Fruit fly (Drosophila melanogaster) whole organism, embryonic: ENCODE results near the gene bbg.

ENCODE experiments used
- Ada2b ChIP-seq: fragments of 200-800 bp; sonication (Bioruptor generic); IDR thresholded peaks from 2 replicates; pipeline ENCODE4 v1.3.6; 2022; ENCODE audit warnings: missing biosample characterization, missing genetic modification characterization
- CG11085 ChIP-seq: fragments of 200-800 bp; sonication (Bioruptor generic); IDR thresholded peaks from 2 replicates; pipeline ENCODE4 v1.3.6; 2022; ENCODE audit warnings: missing biosample characterization, missing genetic modification characterization
- CG11504 ChIP-seq: fragments of 200-800 bp; sonication (Bioruptor generic); optimal IDR thresholded peaks from 3 replicates; lab custom pipeline; 2019; ENCODE audit warnings: missing biosample characterization, mild to moderate bottlenecking, missing genetic modification characterization, moderate library complexity
- CG11723 ChIP-seq: fragments of 200-800 bp; sonication (Bioruptor generic); optimal IDR thresholded peaks from 2 replicates; lab custom pipeline; 2017; ENCODE audit warnings: missing biosample characterization, mild to moderate bottlenecking, missing genetic modification characterization
- CG12071 ChIP-seq: fragments of 200-800 bp; sonication (Bioruptor generic); optimal IDR thresholded peaks from 3 replicates; lab custom pipeline; 2018; ENCODE audit warnings: missing biosample characterization, mild to moderate bottlenecking, missing genetic modification characterization
- CG13296 ChIP-seq: fragments of 200-800 bp; sonication (Bioruptor generic); optimal IDR thresholded peaks from 3 replicates; lab custom pipeline; 2018; ENCODE audit warnings: missing biosample characterization, mild to moderate bottlenecking, missing genetic modification characterization
- CG15479 ChIP-seq: fragments of 200-800 bp; sonication (Bioruptor generic); optimal IDR thresholded peaks from 3 replicates; lab custom pipeline; 2019; ENCODE audit warnings: missing biosample characterization, mild to moderate bottlenecking, missing genetic modification characterization, moderate library complexity
- CG15514 ChIP-seq: fragments of 200-800 bp; sonication (Bioruptor generic); optimal IDR thresholded peaks from 3 replicates; lab custom pipeline; 2017; ENCODE audit warnings: missing biosample characterization, missing genetic modification characterization, mild to moderate bottlenecking, moderate library complexity, missing genetic modification reagents
- CG16815 ChIP-seq: fragments of 200-800 bp; sonication (Bioruptor generic); optimal IDR thresholded peaks from 3 replicates; lab custom pipeline; 2017; ENCODE audit warnings: missing biosample characterization, mild to moderate bottlenecking, missing genetic modification characterization
- CG17829 ChIP-seq: fragments of 200-800 bp; optimal IDR thresholded peaks from 2 replicates; lab custom pipeline; 2019; ENCODE audit warnings: missing biosample characterization, mild to moderate bottlenecking, missing genetic modification characterization, moderate library complexity
- CG18619 ChIP-seq: fragments of 200-800 bp; sonication (Bioruptor generic); optimal IDR thresholded peaks from 3 replicates; lab custom pipeline; 2017; ENCODE audit warnings: missing biosample characterization, mild to moderate bottlenecking, missing genetic modification characterization
- CG3065 ChIP-seq: fragments of 200-800 bp; sonication (Bioruptor generic); optimal IDR thresholded peaks from 2 replicates; lab custom pipeline; 2016; ENCODE audit warnings: missing biosample characterization, missing genetic modification characterization
- CG3281 ChIP-seq: fragments of 200-800 bp; sonication (Bioruptor generic); optimal IDR thresholded peaks from 3 replicates; lab custom pipeline; 2017; ENCODE audit warnings: missing biosample characterization, mild to moderate bottlenecking, missing genetic modification characterization
- CG33557 ChIP-seq: fragments of 200-800 bp; sonication (Bioruptor generic); optimal IDR thresholded peaks from 2 replicates; lab custom pipeline; 2019; ENCODE audit warnings: missing biosample characterization, mild to moderate bottlenecking, missing genetic modification characterization, moderate library complexity
- CG4424 ChIP-seq: fragments of 200-800 bp; sonication (Bioruptor generic); optimal IDR thresholded peaks from 3 replicates; lab custom pipeline; 2016; ENCODE audit warnings: missing biosample characterization, missing genetic modification characterization
- CG6654 ChIP-seq: fragments of 200-800 bp; sonication (Bioruptor generic); optimal IDR thresholded peaks from 2 replicates; lab custom pipeline; 2017; ENCODE audit warnings: missing biosample characterization, mild to moderate bottlenecking, missing genetic modification characterization
- CG6854 ChIP-seq: fragments of 200-800 bp; sonication (Bioruptor generic); optimal IDR thresholded peaks from 3 replicates; lab custom pipeline; 2017; ENCODE audit warnings: missing biosample characterization, mild to moderate bottlenecking, missing genetic modification characterization
- CG7357 ChIP-seq: fragments of 200-800 bp; sonication (Bioruptor generic); IDR thresholded peaks from 3 replicates; pipeline ENCODE4 v1.3.6; 2022; ENCODE audit warnings: missing biosample characterization, missing genetic modification characterization
- CG7745 ChIP-seq: fragments of 200-800 bp; sonication (Bioruptor generic); optimal IDR thresholded peaks from 2 replicates; lab custom pipeline; 2018; ENCODE audit warnings: missing biosample characterization, mild to moderate bottlenecking, missing genetic modification characterization, moderate library complexity
- CG9727 ChIP-seq: fragments of 200-800 bp; sonication (Bioruptor generic); optimal IDR thresholded peaks from 3 replicates; lab custom pipeline; 2017; ENCODE audit warnings: missing biosample characterization, mild to moderate bottlenecking, missing genetic modification characterization
- Dip3 ChIP-seq: fragments of 200-800 bp; sonication (Bioruptor generic); optimal IDR thresholded peaks from 3 replicates; lab custom pipeline; 2016; ENCODE audit warnings: missing biosample characterization, missing genetic modification characterization
- Dp ChIP-seq: fragments of 200-800 bp; sonication (Bioruptor generic); optimal IDR thresholded peaks from 2 replicates; lab custom pipeline; 2018; ENCODE audit warnings: missing biosample characterization, mild to moderate bottlenecking, missing genetic modification characterization, moderate library complexity
- Drgx ChIP-seq: fragments of 200-800 bp; sonication (Bioruptor generic); IDR thresholded peaks from 2 replicates; pipeline ENCODE4 v1.3.6; 2022; ENCODE audit warnings: missing biosample characterization, missing genetic modification characterization
- ERR ChIP-seq: fragments of 200-800 bp; sonication (Bioruptor generic); optimal IDR thresholded peaks from 2 replicates; lab custom pipeline; 2016; ENCODE audit warnings: missing biosample characterization, missing genetic modification characterization
- NC2β ChIP-seq: fragments of 200-800 bp; sonication (Bioruptor generic); optimal IDR thresholded peaks from 2 replicates; lab custom pipeline; 2016; ENCODE audit warnings: missing biosample characterization, missing genetic modification characterization
- Poxn ChIP-seq: fragments of 200-800 bp; sonication (Bioruptor generic); IDR thresholded peaks from 2 replicates; pipeline ENCODE4 v1.3.6; 2022; ENCODE audit warnings: missing biosample characterization, missing genetic modification characterization
- Sry-β ChIP-seq: fragments of 200-800 bp; sonication (Bioruptor generic); optimal IDR thresholded peaks from 2 replicates; lab custom pipeline; 2018; ENCODE audit warnings: missing biosample characterization, mild to moderate bottlenecking, missing genetic modification characterization, moderate library complexity
- Ssrp ChIP-seq: fragments of 200-800 bp; sonication (Bioruptor generic); optimal IDR thresholded peaks from 2 replicates; lab custom pipeline; 2018; ENCODE audit warnings: missing biosample characterization, mild to moderate bottlenecking, missing genetic modification characterization, moderate library complexity
- btn ChIP-seq: fragments of 200-800 bp; sonication (Bioruptor generic); optimal IDR thresholded peaks from 2 replicates; lab custom pipeline; 2016; ENCODE audit warnings: missing biosample characterization, missing genetic modification characterization
- crol ChIP-seq: fragments of 200-800 bp; sonication (Bioruptor generic); IDR thresholded peaks from 2 replicates; pipeline ENCODE4 v1.3.6; 2022; ENCODE audit warnings: missing biosample characterization, missing genetic modification characterization
- dan ChIP-seq: fragments of 200-800 bp; sonication (Bioruptor generic); IDR thresholded peaks from 2 replicates; pipeline ENCODE4 v1.3.6; 2022; ENCODE audit warnings: missing biosample characterization, missing genetic modification characterization
- dimm ChIP-seq: fragments of 200-800 bp; sonication (Bioruptor generic); IDR thresholded peaks from 2 replicates; pipeline ENCODE4 v1.3.6; 2022; ENCODE audit warnings: missing biosample characterization, missing genetic modification characterization
- ftz-f1 ChIP-seq: fragments of 200-800 bp; sonication (Bioruptor generic); optimal IDR thresholded peaks from 2 replicates; lab custom pipeline; 2016; ENCODE audit warnings: missing biosample characterization, missing genetic modification characterization
- gce ChIP-seq: fragments of 200-800 bp; sonication (Bioruptor generic); IDR thresholded peaks from 3 replicates; pipeline ENCODE4 v1.3.6; 2022; ENCODE audit warnings: missing biosample characterization, missing genetic modification characterization
- grn ChIP-seq: fragments of 200-800 bp; sonication (Bioruptor generic); optimal IDR thresholded peaks from 3 replicates; lab custom pipeline; 2017; ENCODE audit warnings: missing biosample characterization, missing genetic modification characterization
- ham ChIP-seq: fragments of 200-800 bp; sonication (Bioruptor generic); IDR thresholded peaks from 2 replicates; pipeline ENCODE4 v1.3.6; 2022; ENCODE audit warnings: missing biosample characterization, missing genetic modification characterization
- ken ChIP-seq: fragments of 200-800 bp; sonication (Bioruptor generic); IDR thresholded peaks from 3 replicates; pipeline ENCODE4 v1.3.6; 2022; ENCODE audit warnings: missing biosample characterization, missing genetic modification characterization
- lola ChIP-seq, 3 experiments: fragments of >200 bp in 2 of 3; fragments of 200-800 bp in 1 of 3; sonication (Bioruptor generic) in 1 of 3; optimal IDR thresholded peaks; 2 replicates each; lab custom pipeline; 2017 to 2019; ENCODE audit warnings: missing biosample characterization in 3 of 3, missing genetic modification characterization in 3 of 3, mild to moderate bottlenecking in 1 of 3, moderate library complexity in 1 of 3
- maf-S ChIP-seq: fragments of 200-800 bp; sonication (Bioruptor generic); optimal IDR thresholded peaks from 2 replicates; lab custom pipeline; 2016; ENCODE audit warnings: missing biosample characterization, missing genetic modification characterization
- nerfin-1 ChIP-seq: fragments of 200-800 bp; sonication (Bioruptor generic); optimal IDR thresholded peaks from 3 replicates; lab custom pipeline; 2019; ENCODE audit warnings: missing biosample characterization, mild to moderate bottlenecking, missing genetic modification characterization, moderate library complexity
- pho ChIP-seq: fragments of 200-800 bp; sonication (Bioruptor generic); optimal IDR thresholded peaks from 2 replicates; lab custom pipeline; 2016; ENCODE audit warnings: missing biosample characterization, missing genetic modification characterization
- sens ChIP-seq: fragments of 200-800 bp; sonication (Bioruptor generic); peaks from one replicate; lab custom pipeline; 2016; ENCODE audit warnings: missing biosample characterization, missing genetic modification characterization
- slp2 ChIP-seq: fragments of 200-800 bp; sonication (Bioruptor generic); optimal IDR thresholded peaks from 2 replicates; lab custom pipeline; 2016; ENCODE audit warnings: missing biosample characterization, missing genetic modification characterization
- ssp ChIP-seq: fragments of 200-800 bp; sonication (Bioruptor generic); IDR thresholded peaks from 2 replicates; pipeline ENCODE4 v1.3.6; 2022; ENCODE audit warnings: missing biosample characterization, missing genetic modification characterization
- stwl ChIP-seq: fragments of 200-800 bp; sonication (Bioruptor generic); optimal IDR thresholded peaks from 3 replicates; lab custom pipeline; 2018; ENCODE audit warnings: missing biosample characterization, mild to moderate bottlenecking, missing genetic modification characterization, moderate library complexity
- sug ChIP-seq: fragments of 200-800 bp; optimal IDR thresholded peaks from 2 replicates; lab custom pipeline; 2019; ENCODE audit warnings: missing biosample characterization, mild to moderate bottlenecking, missing genetic modification characterization, moderate library complexity
- tin ChIP-seq: fragments of 200-800 bp; sonication (Bioruptor generic); optimal IDR thresholded peaks from 3 replicates; lab custom pipeline; 2016; ENCODE audit warnings: missing biosample characterization, missing genetic modification characterization
- tll ChIP-seq, 2 experiments: fragments of 200-800 bp in 1 of 2; fragments of >200 bp in 1 of 2; sonication (Bioruptor generic) in 1 of 2; optimal IDR thresholded peaks; 2 replicates each; lab custom pipeline; 2017 to 2019; ENCODE audit warnings: missing biosample characterization in 2 of 2, missing genetic modification characterization in 2 of 2, mild to moderate bottlenecking in 1 of 2, moderate library complexity in 1 of 2
- tna ChIP-seq: fragments of 200-800 bp; sonication (Bioruptor generic); IDR thresholded peaks from 2 replicates; pipeline ENCODE4 v1.3.6; 2022; ENCODE audit warnings: missing biosample characterization, missing genetic modification characterization; ENCODE audit not compliant: partially characterized antibody
- twi ChIP-seq: fragments of 200-800 bp; optimal IDR thresholded peaks from 2 replicates; lab custom pipeline; 2019; ENCODE audit warnings: missing biosample characterization, mild to moderate bottlenecking, missing genetic modification characterization, moderate library complexity
- zen ChIP-seq: fragments of 200-800 bp; sonication (Bioruptor generic); optimal IDR thresholded peaks from 3 replicates; lab custom pipeline; 2018; ENCODE audit warnings: missing biosample characterization, mild to moderate bottlenecking, missing genetic modification characterization, moderate library complexity
- zfh1 ChIP-seq: fragments of 200-800 bp; sonication (Bioruptor generic); IDR thresholded peaks from 3 replicates; pipeline ENCODE4 v1.3.6; 2022; ENCODE audit warnings: missing biosample characterization, missing genetic modification characterization

bbg gene

dm6 chr3L:14446874-14447273, 89.2 kb downstream of the bbg start (continued):
- TF ChIP-seq gce (GFP tag; lab: Robert Waterston, UW) (no peak), CG3065 (GFP tag; lab: Kevin White, UChicago) (no peak), Ada2b (no peak), grn (GFP tag; lab: Kevin White, UChicago) (peak; percentile 66), lola (GFP tag; optimal IDR thresholded peaks at IDR 0.05; lab: Kevin White, UChicago) (peak in 1 of 3 experiments; percentile 40), CG15479 (peak; percentile 97), ftz-f1 (no peak), CG11504 (no peak), zen (no peak), CG13296 (no peak), dimm (GFP tag; lab: Robert Waterston, UW) (no peak), CG11723 (no peak), CG15514 (no peak), CG4424 (GFP tag; lab: Kevin White, UChicago) (no peak), zfh1 (GFP tag; lab: Robert Waterston, UW) (0 out of 3 replicates have a peak, but pooled peaks have one; percentile 26), CG17829 (no peak), twi (tag; lab: Kevin White, UChicago) (peak; percentile 21), tna (no peak), Drgx (GFP tag; lab: Robert Waterston, UW) (no peak), stwl (tag; lab: Kevin White, UChicago) (peak; percentile 4), CG9727 (GFP tag; lab: Kevin White, UChicago) (peak; percentile 70), Ssrp (tag; lab: Kevin White, UChicago) (no peak), Sry-β (no peak), Dp (GFP tag; lab: Kevin White, UChicago) (no peak), CG6654 (no peak), NC2β (GFP tag; lab: Kevin White, UChicago) (no peak), Poxn (GFP tag; lab: Robert Waterston, UW) (no peak), CG3281 (GFP tag; lab: Kevin White, UChicago) (no peak), ken (GFP tag; lab: Robert Waterston, UW) (no peak), CG12071 (GFP tag; lab: Kevin White, UChicago) (no peak), CG7357 (GFP tag; lab: Robert Waterston, UW) (no peak), dan (no peak), tll (GFP tag; optimal IDR thresholded peaks at IDR 0.05; lab: Kevin White, UChicago) (peak in 1 of 2 experiments; percentile 92), crol (GFP tag; lab: Robert Waterston, UW) (peak; percentile 72), ERR (GFP tag; lab: Kevin White, UChicago) (no peak), CG18619 (GFP tag; lab: Kevin White, UChicago) (no peak), CG11085 (GFP tag; lab: Robert Waterston, UW) (no peak), CG7745 (no peak), pho (GFP tag; lab: Kevin White, UChicago) (no peak), btn (GFP tag; lab: Kevin White, UChicago) (no peak), maf-S (GFP tag; lab: Kevin White, UChicago) (no peak), sug (tag; lab: Kevin White, UChicago) (no peak), tin (no peak), nerfin-1 (tag; lab: Kevin White, UChicago) (no peak), Dip3 (GFP tag; lab: Kevin White, UChicago) (no peak), sens (GFP tag; lab: Kevin White, UChicago) (peak; percentile 86), ham (no peak), ssp (GFP tag; lab: Robert Waterston, UW) (no peak), slp2 (GFP tag; lab: Kevin White, UChicago) (no peak), CG6854 (no peak), CG33557 (peak; percentile 52), CG16815 (no peak)
